Worm (Caenorhabditis elegans): ENCODE measurements around the gene cku-70.

Gene cku-70

ce11 chrIII:11154527-11154926, at the start of gene cku-70:
TSS of gene cku-70 (plus strand) at chrIII:11154827.
- TF ChIP-seq nhr-76 (tag; optimal IDR thresholded peaks at IDR 0.05) (no peak), M03D4.4 (tag; optimal IDR thresholded peaks at IDR 0.05) (no peak), mep-1 (tag; optimal IDR thresholded peaks at IDR 0.05) (no peak), drap-1 (GFP tag; optimal IDR thresholded peaks at IDR 0.05) (no peak), nhr-12 (tag; optimal IDR thresholded peaks at IDR 0.05) (no peak), lin-32 (GFP tag; optimal IDR thresholded peaks at IDR 0.05) (no peak), unc-39 (tag; optimal IDR thresholded peaks at IDR 0.05) (no peak), ztf-11 (tag; optimal IDR thresholded peaks at IDR 0.05) (no peak), unc-62 (GFP tag; optimal IDR thresholded peaks at IDR 0.05) (no peak), nhr-2 (tag; optimal IDR thresholded peaks at IDR 0.05) (no peak), zip-8 (tag; optimal IDR thresholded peaks at IDR 0.05) (no peak), bed-3 (GFP tag; optimal IDR thresholded peaks at IDR 0.05) (no peak), snpc-4 (tag; optimal IDR thresholded peaks at IDR 0.05) (no peak), sem-2 (GFP tag; optimal IDR thresholded peaks at IDR 0.05) (no peak), elt-3 (tag; optimal IDR thresholded peaks at IDR 0.05) (no peak), mls-2 (tag; optimal IDR thresholded peaks at IDR 0.05) (no peak), nhr-237 (tag; optimal IDR thresholded peaks at IDR 0.05) (no peak), pha-4 (tag; optimal IDR thresholded peaks at IDR 0.05) (no peak), ceh-39 (tag; optimal IDR thresholded peaks at IDR 0.05) (no peak), nhr-28 (tag; optimal IDR thresholded peaks at IDR 0.05) (no peak)

DNA sequence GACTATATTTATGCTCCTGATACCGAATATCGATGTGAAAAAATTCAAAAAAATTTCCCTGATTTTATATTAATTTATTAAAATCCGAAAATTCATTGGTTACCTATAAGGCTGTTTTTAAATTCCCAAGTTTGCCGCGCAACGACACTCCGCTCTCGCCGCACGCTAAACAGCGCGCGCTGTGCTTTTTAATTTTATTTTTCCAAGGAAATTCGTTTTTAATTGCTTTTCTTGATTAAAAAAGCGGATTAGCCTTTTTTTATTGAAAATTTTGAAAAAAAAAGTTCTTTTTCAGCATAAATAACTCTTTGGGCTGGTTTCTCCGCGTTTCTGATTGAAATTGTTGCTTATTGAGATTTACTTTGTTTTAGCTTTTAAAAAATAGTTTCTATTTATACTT, 47.3 kb upstream of the cku-70 start:
- TF ChIP-seq elt-1 (tag; optimal IDR thresholded peaks at IDR 0.05; ENCODE audit: borderline replicate concordance, insufficient read depth) (no peak), bed-3 (GFP tag; optimal IDR thresholded peaks at IDR 0.05) (no peak), lin-13 (tag; optimal IDR thresholded peaks at IDR 0.05) (no peak), tbx-8 (GFP tag; optimal IDR thresholded peaks at IDR 0.05) (no peak), mep-1 (tag; optimal IDR thresholded peaks at IDR 0.05) (no peak)

ce11 chrIII:11110756-11111155, 43.9 kb upstream of the cku-70 start:
- no peak for TF ChIP-seq tbx-8 (GFP tag; optimal IDR thresholded peaks at IDR 0.05)
- TF ChIP-seq lsy-2 (tag; optimal IDR thresholded peaks at IDR 0.05), result peak; percentile 33
- peak; percentile 74 for TF ChIP-seq sptf-1 (tag; optimal IDR thresholded peaks at IDR 0.05)
- TF ChIP-seq mls-2 (tag; optimal IDR thresholded peaks at IDR 0.05), result peak; percentile 53
- no peak for TF ChIP-seq nhr-2 (tag; optimal IDR thresholded peaks at IDR 0.05)
- no peak for TF ChIP-seq lin-32 (GFP tag; optimal IDR thresholded peaks at IDR 0.05)
- no peak for TF ChIP-seq bed-3 (GFP tag; optimal IDR thresholded peaks at IDR 0.05)
- no peak for TF ChIP-seq elt-1 (tag; optimal IDR thresholded peaks at IDR 0.05; ENCODE audit: borderline replicate concordance, insufficient read depth)
- no peak for TF ChIP-seq ceh-43 (GFP tag; optimal IDR thresholded peaks at IDR 0.05)
- TF ChIP-seq unc-39 (tag; optimal IDR thresholded peaks at IDR 0.05), result no peak
- TF ChIP-seq hlh-1 (tag; optimal IDR thresholded peaks at IDR 0.05), result no peak
- no peak for TF ChIP-seq sem-2 (GFP tag; optimal IDR thresholded peaks at IDR 0.05)
- peak; percentile 4 for TF ChIP-seq drap-1 (GFP tag; optimal IDR thresholded peaks at IDR 0.05)
- TF ChIP-seq ztf-11 (tag; optimal IDR thresholded peaks at IDR 0.05), result no peak
- no peak for TF ChIP-seq nhr-237 (tag; optimal IDR thresholded peaks at IDR 0.05)
- no peak for TF ChIP-seq snpc-4 (tag; optimal IDR thresholded peaks at IDR 0.05)
- peak; percentile 14 for TF ChIP-seq M03D4.4 (tag; optimal IDR thresholded peaks at IDR 0.05)
- TF ChIP-seq zip-8 (tag; optimal IDR thresholded peaks at IDR 0.05), result no peak
- peak; percentile 14 for TF ChIP-seq pha-4 (tag; optimal IDR thresholded peaks at IDR 0.05)
- TF ChIP-seq ceh-83 (GFP tag; optimal IDR thresholded peaks at IDR 0.05), result no peak
- TF ChIP-seq ham-2 (GFP tag; optimal IDR thresholded peaks at IDR 0.05), result no peak
- TF ChIP-seq flh-1 (GFP tag; optimal IDR thresholded peaks at IDR 0.05), result no peak
- TF ChIP-seq cnd-1 (tag; optimal IDR thresholded peaks at IDR 0.05), result no peak
- TF ChIP-seq elt-3 (tag; optimal IDR thresholded peaks at IDR 0.05), result no peak
- no peak for TF ChIP-seq ceh-39 (tag; optimal IDR thresholded peaks at IDR 0.05)
- no peak for TF ChIP-seq nhr-76 (tag; optimal IDR thresholded peaks at IDR 0.05)
- TF ChIP-seq unc-120 (tag; optimal IDR thresholded peaks at IDR 0.05; ENCODE audit: poor library complexity, severe bottlenecking), result no peak
- TF ChIP-seq unc-62 (GFP tag; optimal IDR thresholded peaks at IDR 0.05), result no peak
- no peak for TF ChIP-seq nhr-12 (tag; optimal IDR thresholded peaks at IDR 0.05)
- no peak for TF ChIP-seq mab-5 (tag; optimal IDR thresholded peaks at IDR 0.05)
- TF ChIP-seq mep-1 (tag; optimal IDR thresholded peaks at IDR 0.05), result peak; percentile 51
- peak; percentile 40 for TF ChIP-seq ces-1 (GFP tag; optimal IDR thresholded peaks at IDR 0.05)

- TF ChIP-seq nhr-12 (tag; optimal IDR thresholded peaks at IDR 0.05), result no peak
- TF ChIP-seq cnd-1 (tag; optimal IDR thresholded peaks at IDR 0.05), result peak; percentile 6
Measured at ce11 chrIII:11112718-11113117, 41.9 kb upstream of the cku-70 start.

Measured in whole organism, mixed stage, embryonic.